Worm (Caenorhabditis elegans): ENCODE data around the gene plpr-1.

- TF ChIP-seq F10B5.3 (tag; optimal IDR thresholded peaks at IDR 0.05) (no peak), R02D3.7 (tag; optimal IDR thresholded peaks at IDR 0.05) (no peak), snpc-4 (tag; optimal IDR thresholded peaks at IDR 0.05) (no peak), jun-1 (tag; optimal IDR thresholded peaks at IDR 0.05) (no peak), aha-1 (tag) (no peak), fos-1 (tag; optimal IDR thresholded peaks at IDR 0.05) (no peak)
These were observed 53.4 kb downstream of the plpr-1 start for ce11 chrII:11275484-11275883.

Measured in whole organism, L4 larva.